Fruit fly (Drosophila melanogaster) S2 (cell line): ENCODE data around the gene CG10570.

Experiments
- CG8478 ChIP-seq: fragments of >200 bp; optimal IDR thresholded peaks from 2 replicates; lab custom pipeline; 2018
- CTCF ChIP-seq, 2 experiments: fragments of >200 bp; optimal IDR thresholded peaks; 2 replicates each; lab custom pipeline; 2018

DNA sequence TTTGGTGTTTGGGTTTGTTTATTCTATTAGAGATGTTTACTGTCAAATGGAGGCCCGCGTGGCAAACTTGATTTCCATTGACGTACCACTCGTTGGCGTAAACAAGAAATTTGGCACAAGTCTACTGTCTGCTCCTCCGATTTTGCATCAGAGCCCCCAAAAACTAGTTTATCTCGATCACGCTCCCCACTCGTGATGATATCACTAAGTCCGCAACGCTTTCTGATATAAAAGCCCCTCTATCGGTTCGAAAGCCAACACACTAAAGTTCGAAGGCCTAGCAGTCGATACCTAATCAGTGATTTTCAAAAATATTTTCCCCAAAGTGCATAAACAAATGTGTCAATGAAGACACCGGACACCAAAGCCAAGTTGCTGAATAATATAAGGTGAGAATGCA is 1.7 kb upstream of the CG10570 start:
- TF ChIP-seq CG8478 (lab: Kevin White, UChicago), result no peak
- no peak for TF ChIP-seq CTCF (optimal IDR thresholded peaks at IDR 0.05; lab: Kevin White, UChicago)
